Fruit fly (Drosophila melanogaster): ENCODE results near the gene Prosbeta3.

DNA sequence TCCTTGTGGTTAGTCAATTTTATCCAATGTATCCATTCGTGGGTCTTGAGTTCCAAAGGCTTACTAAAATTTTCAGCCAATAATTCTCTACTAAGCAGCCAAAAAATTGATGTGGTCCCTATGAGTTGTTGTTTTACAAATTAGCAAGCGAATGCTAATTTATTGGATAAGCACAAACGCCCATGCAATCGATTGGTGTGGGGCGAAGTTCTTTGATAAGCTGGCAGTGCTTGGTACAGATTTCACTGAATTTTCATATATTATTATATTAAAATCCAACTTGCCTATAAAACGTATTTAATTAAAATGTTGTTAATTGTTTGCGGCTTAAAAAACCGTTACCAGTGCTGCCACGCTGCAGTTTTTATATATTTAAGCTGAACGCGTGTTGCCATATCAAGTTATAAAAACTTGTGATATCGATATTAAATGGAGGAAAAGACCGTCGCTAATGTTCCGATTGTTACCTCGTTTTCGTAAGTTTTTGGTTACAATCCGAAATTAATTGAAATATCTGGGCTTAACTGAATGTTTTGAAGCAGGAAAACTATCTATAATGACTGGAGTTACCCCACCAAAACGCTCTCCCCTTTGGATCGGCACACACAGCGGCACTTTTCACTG, 2.3 kb downstream of the Prosbeta3 start, which contains the start of the genes CG31100 and CG11980:
- TF ChIP-seq vvl (GFP tag; IDR thresholded peaks at IDR 0.05) (0 out of 2 replicates have a peak, but pooled peaks have one; percentile 17), CG11247 (GFP tag; IDR thresholded peaks at IDR 0.05) (no peak), CG11723 (GFP tag; optimal IDR thresholded peaks at IDR 0.05) (no peak), az2 (GFP tag; optimal IDR thresholded peaks at IDR 0.05) (no peak)

Data from whole organism, embryonic.